Worm (Caenorhabditis elegans) whole organism, L4 larva: Measurements from ENCODE around the gene med-1.

ENCODE experiments used
- T20F7.1 ChIP-seq: fragments of 200-800 bp; sonication (Bioruptor generic); optimal IDR thresholded peaks from 2 replicates; lab custom pipeline; 2018; ENCODE audit warnings: mild to moderate bottlenecking, missing genetic modification characterization, missing compliant biosample characterization
- Y48G9A.11 ChIP-seq: fragments of 200-800 bp; sonication (Bioruptor generic); IDR thresholded peaks from 2 replicates; pipeline ENCODE4 v1.3.6; 2022; ENCODE audit warnings: missing genetic modification reagents, missing genetic modification characterization, missing compliant biosample characterization
- ceh-82 ChIP-seq: sonication (generic microtip); optimal IDR thresholded peaks from 2 replicates; lab custom pipeline; 2017; ENCODE audit warnings: missing biosample characterization, missing genetic modification characterization
- daf-16 ChIP-seq, 3 experiments: sonication (generic microtip); optimal IDR thresholded peaks; 2 replicates each; lab custom pipeline; 2016 to 2017; ENCODE audit warnings: missing genetic modification characterization in 3 of 3, missing genetic modification reagents in 3 of 3, mild to moderate bottlenecking in 2 of 3, missing compliant biosample characterization in 2 of 3, missing biosample characterization in 1 of 3, moderate library complexity in 1 of 3
- dve-1 ChIP-seq: sonication (generic microtip); optimal IDR thresholded peaks from 2 replicates; lab custom pipeline; 2017; ENCODE audit warnings: antibody characterized with exemption, mild to moderate bottlenecking, missing genetic modification characterization, missing compliant biosample characterization; ENCODE audit not compliant: insufficient read depth
- egl-27 ChIP-seq: sonication (generic microtip); optimal IDR thresholded peaks from 3 replicates; lab custom pipeline; 2017; ENCODE audit warnings: missing biosample characterization, missing genetic modification reagents, missing genetic modification characterization
- jun-1 ChIP-seq: fragments of 150-350 bp; optimal IDR thresholded peaks from 2 replicates; lab custom pipeline; 2014; ENCODE audit warnings: missing biosample characterization, missing genetic modification reagents, missing genetic modification characterization
- lin-15B ChIP-seq: fragments of 150-350 bp; sonication (generic microtip); optimal IDR thresholded peaks from 3 replicates; lab custom pipeline; 2014; ENCODE audit warnings: missing biosample characterization, missing genetic modification characterization
- madf-5 ChIP-seq, 2 experiments: fragments of 200-800 bp; sonication (Bioruptor generic); IDR thresholded peaks; 2 replicates each; pipeline ENCODE4 v1.3.6; 2022; ENCODE audit warnings: missing compliant biosample characterization in 2 of 2, missing genetic modification characterization in 2 of 2
- mes-2 ChIP-seq: sonication (generic microtip); optimal IDR thresholded peaks from 2 replicates; lab custom pipeline; 2016; ENCODE audit warnings: missing genotype, mild to moderate bottlenecking, missing genetic modification characterization, missing compliant biosample characterization; ENCODE audit not compliant: poor library complexity, severe bottlenecking
- nhr-10 ChIP-seq: fragments of 150-350 bp; optimal IDR thresholded peaks from 2 replicates; lab custom pipeline; 2014; ENCODE audit warnings: missing biosample characterization, missing genetic modification characterization
- nhr-11 ChIP-seq: fragments of 150-350 bp; optimal IDR thresholded peaks from 2 replicates; lab custom pipeline; 2014; ENCODE audit warnings: missing biosample characterization, missing genetic modification characterization
- pha-4 ChIP-seq, 2 experiments: fragments of 150-350 bp in 1 of 2; fragments of 200-800 bp in 1 of 2; sonication (Bioruptor generic) in 1 of 2; IDR thresholded peaks in 1 of 2; optimal IDR thresholded peaks in 1 of 2; 2 replicates each; pipeline versions ENCODE4 v1.3.6 to Lab custom; 2014 to 2022; ENCODE audit warnings: missing genetic modification characterization in 2 of 2, missing genetic modification reagents in 2 of 2, missing biosample characterization in 1 of 2, missing compliant biosample characterization in 1 of 2
- tra-1 ChIP-seq: fragments of 200-800 bp; sonication (Bioruptor generic); IDR thresholded peaks from 2 replicates; pipeline ENCODE4 v1.3.6; 2022; ENCODE audit warnings: missing genetic modification reagents, missing genetic modification characterization, missing compliant biosample characterization

- no peak for TF ChIP-seq daf-16 (GFP tag; optimal IDR thresholded peaks at IDR 0.05; lab: Kevin White, UChicago)
- TF ChIP-seq daf-16 (tag; optimal IDR thresholded peaks at IDR 0.05; lab: Kevin White, UChicago), result no peak
- no peak for TF ChIP-seq ceh-82 (tag; lab: Kevin White, UChicago)
- TF ChIP-seq mes-2 (tag; lab: Kevin White, UChicago), result no peak
- no peak for TF ChIP-seq T20F7.1
- TF ChIP-seq dve-1 (tag; lab: Kevin White, UChicago), result no peak
- no peak for TF ChIP-seq nhr-10
- no peak for TF ChIP-seq jun-1
- TF ChIP-seq pha-4 (GFP tag; IDR thresholded peaks at IDR 0.05; lab: Robert Waterston, UW), result no peak
- TF ChIP-seq pha-4 (tag; optimal IDR thresholded peaks at IDR 0.05; lab: Kevin White, UChicago), result no peak
- TF ChIP-seq egl-27 (tag; lab: Kevin White, UChicago), result no peak
- no peak for TF ChIP-seq lin-15B (tag; lab: Kevin White, UChicago)
- no peak for TF ChIP-seq tra-1 (GFP tag; lab: Robert Waterston, UW)
- no peak for TF ChIP-seq Y48G9A.11
- no peak for TF ChIP-seq madf-5 (GFP tag; IDR thresholded peaks at IDR 0.05; lab: Robert Waterston, UW)
- TF ChIP-seq nhr-11, result no peak
These were observed at the start of gene med-1 for ce11 chrX:12430309-12430708.
